Worm (Caenorhabditis elegans): ENCODE measurements around the gene unc-22.

unc-22 gene

DNA sequence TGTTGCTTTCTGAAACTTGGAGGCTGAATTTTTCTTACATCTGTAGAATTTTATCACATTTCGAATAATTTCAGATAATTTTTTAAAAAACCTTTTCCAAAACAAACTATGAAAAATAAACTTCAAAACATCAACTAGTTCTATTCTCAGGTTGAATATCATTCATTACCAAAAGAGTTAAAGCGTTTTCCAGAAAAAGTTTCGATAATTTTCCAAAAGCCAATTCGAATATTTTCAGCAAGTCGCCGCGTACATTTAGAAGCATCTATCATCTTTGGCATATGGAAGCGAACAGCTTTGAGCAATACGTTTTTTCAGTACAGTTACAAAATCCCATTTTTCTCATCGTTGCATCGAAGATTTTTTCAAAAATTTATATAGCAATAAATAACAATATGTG, 26.1 kb upstream of the unc-22 start (continued):
- TF ChIP-seq snpc-1.2 (GFP tag; IDR thresholded peaks at IDR 0.05): no peak
- no peak for TF ChIP-seq F49E8.2 (tag; optimal IDR thresholded peaks at IDR 0.05; ENCODE audit: borderline replicate concordance)
- no peak for TF ChIP-seq daf-19 (GFP tag; conservative IDR thresholded peaks at IDR 0.05)
- TF ChIP-seq nhr-102 (tag; optimal IDR thresholded peaks at IDR 0.05): peak; percentile 38
- TF ChIP-seq cey-2 (tag; optimal IDR thresholded peaks at IDR 0.05; ENCODE audit: borderline replicate concordance, insufficient read depth): no peak
- TF ChIP-seq ama-1 (optimal IDR thresholded peaks at IDR 0.05): no peak
- TF ChIP-seq attf-4 (tag; optimal IDR thresholded peaks at IDR 0.05): no peak
- no peak for TF ChIP-seq ceh-82 (tag; optimal IDR thresholded peaks at IDR 0.05)
- no peak for TF ChIP-seq spr-1 (tag; optimal IDR thresholded peaks at IDR 0.05)
- TF ChIP-seq tag-97 (GFP tag; IDR thresholded peaks at IDR 0.05): no peak
- no peak for TF ChIP-seq nhr-11 (tag; optimal IDR thresholded peaks at IDR 0.05)
- no peak for TF ChIP-seq ces-1 (GFP tag; optimal IDR thresholded peaks at IDR 0.05)
- TF ChIP-seq nhr-28 (tag; optimal IDR thresholded peaks at IDR 0.05): no peak
- TF ChIP-seq snpc-4 (tag; optimal IDR thresholded peaks at IDR 0.05): no peak
- TF ChIP-seq php-3 (GFP tag; IDR thresholded peaks at IDR 0.05): no peak
- no peak for TF ChIP-seq set-16 (GFP tag; IDR thresholded peaks at IDR 0.05)
- TF ChIP-seq zfp-2 (tag; optimal IDR thresholded peaks at IDR 0.05): no peak
- 0 out of 4 replicates have a peak, but pooled peaks of 1 of the 2 experiments have one; percentile 12 for TF ChIP-seq madf-5 (GFP tag; IDR thresholded peaks at IDR 0.05)
- TF ChIP-seq lim-7 (GFP tag; IDR thresholded peaks at IDR 0.05): no peak
- no peak for TF ChIP-seq ztf-11 (tag; optimal IDR thresholded peaks at IDR 0.05)
- no peak for TF ChIP-seq F26F4.8 (GFP tag; conservative IDR thresholded peaks at IDR 0.05)
- TF ChIP-seq madf-9 (GFP tag; conservative IDR thresholded peaks at IDR 0.05): no peak
- TF ChIP-seq unc-62 (GFP tag; optimal IDR thresholded peaks at IDR 0.05 in 1 of 2): no peak
- TF ChIP-seq unc-62 (tag; optimal IDR thresholded peaks at IDR 0.05): no peak
- TF ChIP-seq daf-12 (tag; optimal IDR thresholded peaks at IDR 0.05): no peak
- TF ChIP-seq rbr-2 (tag; optimal IDR thresholded peaks at IDR 0.05): peak; percentile 6
- TF ChIP-seq ZK546.5 (tag; optimal IDR thresholded peaks at IDR 0.05): no peak
- TF ChIP-seq lin-15B (tag; optimal IDR thresholded peaks at IDR 0.05): no peak
- TF ChIP-seq R02D3.7 (tag; optimal IDR thresholded peaks at IDR 0.05): no peak
- peak; percentile 73 for TF ChIP-seq mep-1 (tag; optimal IDR thresholded peaks at IDR 0.05)
- TF ChIP-seq mxl-2 (GFP tag; conservative IDR thresholded peaks at IDR 0.05): no peak
- TF ChIP-seq pha-4 (GFP tag; IDR thresholded peaks at IDR 0.05): no peak
- TF ChIP-seq pha-4 (tag; optimal IDR thresholded peaks at IDR 0.05): no peak
- no peak for TF ChIP-seq T26A8.4 (GFP tag; IDR thresholded peaks at IDR 0.05)
- TF ChIP-seq lsy-2 (tag; optimal IDR thresholded peaks at IDR 0.05): peak in 1 of 2 experiments; percentile 76
- no peak for TF ChIP-seq zag-1 (tag; optimal IDR thresholded peaks at IDR 0.05)
- TF ChIP-seq lin-29 (GFP tag; IDR thresholded peaks at IDR 0.05): no peak
- TF ChIP-seq aha-1 (tag): no peak
- no peak for TF ChIP-seq mxl-3 (GFP tag; optimal IDR thresholded peaks at IDR 0.05)
- no peak for TF ChIP-seq nhr-6 (tag; optimal IDR thresholded peaks at IDR 0.05)
- TF ChIP-seq ceh-44 (GFP tag; IDR thresholded peaks at IDR 0.05): no peak
- TF ChIP-seq saeg-2 (GFP tag; IDR thresholded peaks at IDR 0.05): no peak
- TF ChIP-seq mdt-29 (GFP tag; IDR thresholded peaks at IDR 0.05): no peak
- TF ChIP-seq Y5F2A.4 (GFP tag; optimal IDR thresholded peaks at IDR 0.05): no peak
- TF ChIP-seq mdl-1 (tag; optimal IDR thresholded peaks at IDR 0.05): no peak
- TF ChIP-seq lin-1 (GFP tag; IDR thresholded peaks at IDR 0.05): no peak
- TF ChIP-seq hlh-30 (tag; optimal IDR thresholded peaks at IDR 0.05; ENCODE audit: insufficient read depth): peak; percentile 5
- peak; percentile 4 for TF ChIP-seq duxl-1 (tag; optimal IDR thresholded peaks at IDR 0.05; ENCODE audit: poor library complexity)
- TF ChIP-seq dmd-8 (GFP tag; IDR thresholded peaks at IDR 0.05): no peak
- no peak for TF ChIP-seq egl-27 (tag; optimal IDR thresholded peaks at IDR 0.05)
- peak; percentile 23 for TF ChIP-seq mes-2 (tag; optimal IDR thresholded peaks at IDR 0.05; ENCODE audit: poor library complexity, severe bottlenecking)
- no peak for TF ChIP-seq zip-2 (tag; optimal IDR thresholded peaks at IDR 0.05)
- no peak for TF ChIP-seq ceh-32 (tag; optimal IDR thresholded peaks at IDR 0.05; ENCODE audit: poor library complexity)
